Fruit fly (Drosophila melanogaster) whole organism, embryonic: ENCODE results near the gene CG4297.
A peak's percentile ranks its signal among the peaks of the same experiment; 100 is the strongest.

Experiments
- Abd-B ChIP-seq: fragments of 200-800 bp; sonication (Bioruptor generic); optimal IDR thresholded peaks from 2 replicates; lab custom pipeline; 2018; ENCODE audit warnings: missing biosample characterization, mild to moderate bottlenecking, missing genetic modification characterization, moderate library complexity
- Atf3 ChIP-seq: fragments of 200-800 bp; sonication (Bioruptor generic); optimal IDR thresholded peaks from 3 replicates; lab custom pipeline; 2016; ENCODE audit warnings: missing biosample characterization, missing genetic modification characterization
- CG10366 ChIP-seq: fragments of 200-800 bp; sonication (Bioruptor generic); IDR thresholded peaks from 2 replicates; pipeline ENCODE4 v1.3.6; 2022; ENCODE audit warnings: missing biosample characterization, missing genetic modification characterization
- CG10543 ChIP-seq: fragments of 200-800 bp; sonication (Bioruptor generic); optimal IDR thresholded peaks from 3 replicates; lab custom pipeline; 2017; ENCODE audit warnings: missing biosample characterization, mild to moderate bottlenecking, missing genetic modification characterization, moderate library complexity
- CG12219 ChIP-seq: fragments of 200-800 bp; sonication (Bioruptor generic); optimal IDR thresholded peaks from 3 replicates; lab custom pipeline; 2018; ENCODE audit warnings: missing biosample characterization, mild to moderate bottlenecking, missing genetic modification characterization
- CG14860 ChIP-seq: fragments of 200-800 bp; sonication (Bioruptor generic); IDR thresholded peaks from 3 replicates; pipeline ENCODE4 v1.3.6; 2022; ENCODE audit warnings: missing biosample characterization, missing genetic modification characterization; ENCODE audit not compliant: partially characterized antibody
- CG15269 ChIP-seq: fragments of 200-800 bp; sonication (Bioruptor generic); optimal IDR thresholded peaks from 2 replicates; lab custom pipeline; 2018; ENCODE audit warnings: missing biosample characterization, mild to moderate bottlenecking, missing genetic modification characterization, moderate library complexity
- CG16863 ChIP-seq: fragments of 200-800 bp; sonication (Bioruptor generic); optimal IDR thresholded peaks from 3 replicates; lab custom pipeline; 2016; ENCODE audit warnings: missing biosample characterization, missing genetic modification characterization
- CG17385 ChIP-seq: fragments of 200-800 bp; sonication (Bioruptor generic); optimal IDR thresholded peaks from 3 replicates; lab custom pipeline; 2018; ENCODE audit warnings: missing biosample characterization, mild to moderate bottlenecking, missing genetic modification characterization
- CG17912 ChIP-seq: fragments of 200-800 bp; sonication (Bioruptor generic); optimal IDR thresholded peaks from 2 replicates; lab custom pipeline; 2018; ENCODE audit warnings: missing biosample characterization, mild to moderate bottlenecking, missing genetic modification characterization
- CG1832 ChIP-seq: fragments of 200-800 bp; sonication (Bioruptor generic); optimal IDR thresholded peaks from 2 replicates; lab custom pipeline; 2017; ENCODE audit warnings: missing biosample characterization, mild to moderate bottlenecking, missing genetic modification characterization, inconsistent platforms
- CG2129 ChIP-seq: fragments of 200-800 bp; sonication (Bioruptor generic); IDR thresholded peaks from 2 replicates; pipeline ENCODE4 v1.3.6; 2022; ENCODE audit warnings: missing biosample characterization, missing genetic modification characterization; ENCODE audit not compliant: partially characterized antibody
- CG31388 ChIP-seq: fragments of 200-800 bp; sonication (Bioruptor generic); optimal IDR thresholded peaks from 2 replicates; lab custom pipeline; 2016; ENCODE audit warnings: missing biosample characterization, missing genetic modification characterization
- CG33557 ChIP-seq: fragments of 200-800 bp; sonication (Bioruptor generic); optimal IDR thresholded peaks from 2 replicates; lab custom pipeline; 2019; ENCODE audit warnings: missing biosample characterization, mild to moderate bottlenecking, missing genetic modification characterization, moderate library complexity
- CG3407 ChIP-seq: fragments of 200-800 bp; sonication (Bioruptor generic); optimal IDR thresholded peaks from 2 replicates; lab custom pipeline; 2018; ENCODE audit warnings: missing biosample characterization, mild to moderate bottlenecking, missing genetic modification characterization
- CG34422 ChIP-seq: fragments of 200-800 bp; sonication (Bioruptor generic); IDR thresholded peaks from 3 replicates; pipeline ENCODE4 v1.3.6; 2022; ENCODE audit warnings: missing biosample characterization, missing genetic modification characterization
- CG4730 ChIP-seq: fragments of 200-800 bp; sonication (Bioruptor generic); IDR thresholded peaks from 2 replicates; pipeline ENCODE4 v1.3.6; 2022; ENCODE audit warnings: missing biosample characterization, missing genetic modification characterization
- CG5953 ChIP-seq: fragments of 200-800 bp; sonication (Bioruptor generic); IDR thresholded peaks from 2 replicates; pipeline ENCODE4 v1.3.6; 2022; ENCODE audit warnings: missing biosample characterization, missing genetic modification characterization
- CG6689 ChIP-seq: fragments of 200-800 bp; sonication (Bioruptor generic); IDR thresholded peaks from 2 replicates; pipeline ENCODE4 v1.3.6; 2022; ENCODE audit warnings: missing biosample characterization, missing genetic modification characterization
- CG6791 ChIP-seq: fragments of 200-800 bp; sonication (Bioruptor generic); IDR thresholded peaks from 3 replicates; pipeline ENCODE4 v1.3.6; 2022; ENCODE audit warnings: missing biosample characterization, missing genetic modification characterization; ENCODE audit not compliant: partially characterized antibody
- CG7745 ChIP-seq: fragments of 200-800 bp; sonication (Bioruptor generic); optimal IDR thresholded peaks from 2 replicates; lab custom pipeline; 2018; ENCODE audit warnings: missing biosample characterization, mild to moderate bottlenecking, missing genetic modification characterization, moderate library complexity
- CG7839 ChIP-seq: fragments of 200-800 bp; sonication (Bioruptor generic); optimal IDR thresholded peaks from 3 replicates; lab custom pipeline; 2018; ENCODE audit warnings: missing biosample characterization, mild to moderate bottlenecking, missing genetic modification characterization, moderate library complexity
- CG8281 ChIP-seq: fragments of 200-800 bp; sonication (Bioruptor generic); optimal IDR thresholded peaks from 2 replicates; lab custom pipeline; 2018; ENCODE audit warnings: missing biosample characterization, mild to moderate bottlenecking, missing genetic modification characterization, moderate library complexity
- CG8290 ChIP-seq, 3 experiments: fragments of 200-800 bp; sonication (Bioruptor generic); optimal IDR thresholded peaks; 2 replicates each; lab custom pipeline; 2016 to 2019; ENCODE audit warnings: missing biosample characterization in 3 of 3, missing genetic modification characterization in 3 of 3, mild to moderate bottlenecking in 2 of 3, moderate library complexity in 1 of 3
- CG9215 ChIP-seq: fragments of 200-800 bp; sonication (Bioruptor generic); IDR thresholded peaks from 2 replicates; pipeline ENCODE4 v1.3.6; 2022; ENCODE audit warnings: missing biosample characterization, missing genetic modification characterization
- Dp ChIP-seq: fragments of 200-800 bp; sonication (Bioruptor generic); optimal IDR thresholded peaks from 2 replicates; lab custom pipeline; 2018; ENCODE audit warnings: missing biosample characterization, mild to moderate bottlenecking, missing genetic modification characterization, moderate library complexity
- Eip74EF ChIP-seq, 2 experiments: fragments of 200-800 bp in 1 of 2; fragments of >200 bp in 1 of 2; sonication (Bioruptor generic) in 1 of 2; optimal IDR thresholded peaks; 2 replicates each; lab custom pipeline; 2017 to 2019; ENCODE audit warnings: missing biosample characterization in 2 of 2, missing genetic modification characterization in 2 of 2, mild to moderate bottlenecking in 1 of 2, moderate library complexity in 1 of 2
- Lhr ChIP-seq: fragments of 200-800 bp; sonication (Bioruptor generic); optimal IDR thresholded peaks from 3 replicates; lab custom pipeline; 2017; ENCODE audit warnings: mild to moderate bottlenecking, missing biosample characterization, missing genetic modification reagents, missing genetic modification characterization
- MTF-1 ChIP-seq: fragments of 200-800 bp; sonication (Bioruptor generic); optimal IDR thresholded peaks from 2 replicates; lab custom pipeline; 2018; ENCODE audit warnings: missing biosample characterization, mild to moderate bottlenecking, missing genetic modification characterization, borderline replicate concordance
- Neu2 ChIP-seq: fragments of 200-800 bp; sonication (Bioruptor generic); optimal IDR thresholded peaks from 3 replicates; lab custom pipeline; 2016; ENCODE audit warnings: missing biosample characterization, missing genetic modification characterization, borderline replicate concordance
- Pdp1 ChIP-seq, 2 experiments: fragments of 200-800 bp; sonication (Bioruptor generic); optimal IDR thresholded peaks; 3 replicates each; lab custom pipeline; 2016; ENCODE audit warnings: missing biosample characterization in 2 of 2, missing genetic modification characterization in 2 of 2, mild to moderate bottlenecking in 1 of 2, moderate library complexity in 1 of 2
- Ravus ChIP-seq: fragments of 200-800 bp; sonication (Bioruptor generic); IDR thresholded peaks from 2 replicates; pipeline ENCODE4 v1.3.6; 2022; ENCODE audit warnings: missing biosample characterization, missing genetic modification characterization
- ab ChIP-seq: fragments of 200-800 bp; sonication (Bioruptor generic); optimal IDR thresholded peaks from 2 replicates; lab custom pipeline; 2016; ENCODE audit warnings: missing biosample characterization, missing genetic modification characterization
- ap ChIP-seq: fragments of 200-800 bp; sonication (Bioruptor generic); IDR thresholded peaks from 2 replicates; pipeline ENCODE4 v1.3.6; 2022; ENCODE audit warnings: missing biosample characterization, missing genetic modification characterization
- bab2 ChIP-seq: fragments of 200-800 bp; sonication (Bioruptor generic); optimal IDR thresholded peaks from 2 replicates; lab custom pipeline; 2016; ENCODE audit warnings: missing biosample characterization, missing genetic modification characterization
- bcd ChIP-seq: fragments of 200-800 bp; sonication (Bioruptor generic); optimal IDR thresholded peaks from 2 replicates; lab custom pipeline; 2017; ENCODE audit warnings: missing biosample characterization, mild to moderate bottlenecking, missing genetic modification characterization
- ci ChIP-seq: fragments of 200-800 bp; sonication (Bioruptor generic); IDR thresholded peaks from 3 replicates; pipeline ENCODE4 v1.3.6; 2022; ENCODE audit warnings: missing biosample characterization, missing genetic modification characterization
- croc ChIP-seq: fragments of 200-800 bp; sonication (Bioruptor generic); conservative IDR thresholded peaks from 3 replicates; pipeline ENCODE4 v1.3.6; 2022; ENCODE audit warnings: missing biosample characterization, missing genetic modification characterization
- cwo ChIP-seq: fragments of 200-800 bp; sonication (Bioruptor generic); optimal IDR thresholded peaks from 3 replicates; lab custom pipeline; 2017; ENCODE audit warnings: missing biosample characterization, missing genetic modification characterization, mild to moderate bottlenecking, moderate library complexity, missing genetic modification reagents
- dati ChIP-seq: fragments of 200-800 bp; sonication (Bioruptor generic); IDR thresholded peaks from 2 replicates; pipeline ENCODE4 v1.3.6; 2022; ENCODE audit warnings: missing biosample characterization, missing genetic modification characterization
- dmrt11E ChIP-seq: fragments of 200-800 bp; sonication (Bioruptor generic); optimal IDR thresholded peaks from 3 replicates; lab custom pipeline; 2018; ENCODE audit warnings: missing biosample characterization, mild to moderate bottlenecking, missing genetic modification characterization, moderate library complexity
- dysf ChIP-seq: fragments of 200-800 bp; sonication (Bioruptor generic); IDR thresholded peaks from 3 replicates; pipeline ENCODE4 v1.3.6; 2022; ENCODE audit warnings: missing biosample characterization, missing genetic modification characterization
- fru ChIP-seq: fragments of >200 bp; optimal IDR thresholded peaks from 2 replicates; lab custom pipeline; 2017
- gsb-n ChIP-seq: fragments of 200-800 bp; sonication (Bioruptor generic); optimal IDR thresholded peaks from 3 replicates; lab custom pipeline; 2018; ENCODE audit warnings: missing biosample characterization, mild to moderate bottlenecking, missing genetic modification characterization
- mirr ChIP-seq: fragments of 200-800 bp; sonication (Bioruptor generic); optimal IDR thresholded peaks from 3 replicates; lab custom pipeline; 2018; ENCODE audit warnings: missing biosample characterization, mild to moderate bottlenecking, missing genetic modification characterization
- pfk ChIP-seq: fragments of 200-800 bp; sonication (Bioruptor generic); optimal IDR thresholded peaks from 2 replicates; lab custom pipeline; 2018; ENCODE audit warnings: missing biosample characterization, mild to moderate bottlenecking, missing genetic modification characterization, moderate library complexity
- sens ChIP-seq: fragments of 200-800 bp; sonication (Bioruptor generic); peaks from one replicate; lab custom pipeline; 2016; ENCODE audit warnings: missing biosample characterization, missing genetic modification characterization
- seq ChIP-seq: fragments of 200-800 bp; sonication (Bioruptor generic); IDR thresholded peaks from 2 replicates; pipeline ENCODE4 v1.3.6; 2022; ENCODE audit warnings: missing biosample characterization, missing genetic modification characterization
- sim ChIP-seq: fragments of 200-800 bp; sonication (Bioruptor generic); IDR thresholded peaks from 2 replicates; pipeline ENCODE4 v1.3.6; 2022; ENCODE audit warnings: missing biosample characterization, missing genetic modification characterization
- vvl ChIP-seq: fragments of 200-800 bp; sonication (Bioruptor generic); IDR thresholded peaks from 2 replicates; pipeline ENCODE4 v1.3.6; 2022; ENCODE audit warnings: missing biosample characterization, missing genetic modification characterization

The CG4297 gene

DNA sequence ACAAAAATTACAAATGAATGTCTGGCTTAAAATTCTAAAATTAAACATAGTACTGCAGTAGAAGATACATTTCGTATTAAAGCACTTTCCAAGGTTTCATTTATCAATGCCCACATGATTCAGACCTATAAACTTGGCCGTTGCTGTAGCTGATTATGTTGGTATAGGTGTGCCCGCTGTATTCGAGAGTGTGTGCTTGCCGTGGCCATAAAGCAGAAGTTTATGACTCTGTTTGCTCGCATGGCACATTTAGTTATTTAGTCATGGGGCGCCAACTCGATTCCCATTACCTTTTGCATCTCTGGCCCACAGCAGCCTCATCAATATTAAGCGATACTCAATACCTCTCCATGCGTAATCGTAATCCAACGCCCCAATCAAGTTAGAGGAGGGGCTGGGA lies 41.0 kb upstream of the CG4297 start (continued):
- TF ChIP-seq bab2 (GFP tag; lab: Kevin White, UChicago) (no peak), Pdp1 (GFP tag; optimal IDR thresholded peaks at IDR 0.05; lab: Kevin White, UChicago) (no peak), sens (peak; percentile 13), CG7839 (tag; lab: Kevin White, UChicago) (peak; percentile 34), CG7745 (tag; lab: Kevin White, UChicago) (no peak), CG4730 (GFP tag; lab: Robert Waterston, UW) (no peak), dati (no peak), CG1832 (GFP tag; lab: Kevin White, UChicago) (no peak), CG33557 (GFP tag; lab: Kevin White, UChicago) (no peak), cwo (GFP tag; lab: Kevin White, UChicago) (no peak), dysf (GFP tag; lab: Robert Waterston, UW) (0 out of 3 replicates have a peak, but pooled peaks have one; percentile 17), vvl (GFP tag; lab: Robert Waterston, UW) (peak; percentile 60), Eip74EF (GFP tag; optimal IDR thresholded peaks at IDR 0.05; lab: Kevin White, UChicago) (no peak), gsb-n (tag; lab: Kevin White, UChicago) (no peak), CG14860 (no peak), Ravus (GFP tag; lab: Robert Waterston, UW) (no peak), Neu2 (GFP tag; lab: Kevin White, UChicago) (no peak), Abd-B (peak; percentile 52), mirr (GFP tag; lab: Kevin White, UChicago) (no peak), bcd (GFP tag; lab: Kevin White, UChicago) (no peak), CG10543 (GFP tag; lab: Kevin White, UChicago) (no peak), dmrt11E (no peak), fru (lab: Kevin White, UChicago) (no peak), pfk (GFP tag; lab: Kevin White, UChicago) (no peak), CG15269 (no peak), CG8281 (tag; lab: Kevin White, UChicago) (no peak), CG17912 (no peak), croc (no peak), CG17385 (GFP tag; lab: Kevin White, UChicago) (no peak), Lhr (GFP tag; lab: Kevin White, UChicago) (no peak), CG6791 (GFP tag; lab: Robert Waterston, UW) (no peak), Dp (no peak), sim (no peak), CG12219 (GFP tag; lab: Kevin White, UChicago) (peak; percentile 22), CG2129 (no peak), CG9215 (GFP tag; lab: Robert Waterston, UW) (no peak), CG16863 (GFP tag; lab: Kevin White, UChicago) (no peak), Atf3 (GFP tag; lab: Kevin White, UChicago) (no peak), CG34422 (GFP tag; lab: Robert Waterston, UW) (0 out of 3 replicates have a peak, but pooled peaks have one; percentile 39), CG31388 (no peak), ci (GFP tag; lab: Robert Waterston, UW) (0 out of 3 replicates have a peak, but pooled peaks have one; percentile 44), ap (no peak), CG3407 (GFP tag; lab: Kevin White, UChicago) (no peak), seq (GFP tag; lab: Robert Waterston, UW) (no peak), CG8290 (GFP tag; optimal IDR thresholded peaks at IDR 0.05; lab: Kevin White, UChicago) (no peak), CG8290 (tag; optimal IDR thresholded peaks at IDR 0.05; lab: Kevin White, UChicago) (peak in 1 of 2 experiments; percentile 15), ab (no peak), CG5953 (GFP tag; lab: Robert Waterston, UW) (0 out of 2 replicates have a peak, but pooled peaks have one; percentile 28), CG6689 (GFP tag; lab: Robert Waterston, UW) (0 out of 2 replicates have a peak, but pooled peaks have one; percentile 15), CG10366 (no peak), MTF-1 (no peak)
